Worm (Caenorhabditis elegans) whole organism, young adult: ENCODE measurements around the gene F53A9.8.

ENCODE experiments used
- athp-1 ChIP-seq: sonication (generic microtip); optimal IDR thresholded peaks from 2 replicates; lab custom pipeline; 2017; ENCODE audit warnings: mild to moderate bottlenecking, missing genetic modification characterization, missing compliant biosample characterization
- bed-1 ChIP-seq: fragments of 200-800 bp; sonication (Bioruptor generic); IDR thresholded peaks from 2 replicates; pipeline ENCODE4 v1.3.6; 2022; ENCODE audit warnings: missing genetic modification reagents, missing genetic modification characterization, missing compliant biosample characterization
- him-1 ChIP-seq: sonication (generic microtip); optimal IDR thresholded peaks from 2 replicates; lab custom pipeline; 2016; ENCODE audit warnings: missing genotype, missing genetic modification reagents, missing genetic modification characterization, missing compliant biosample characterization
- hlh-26 ChIP-seq: fragments of 200-800 bp; sonication (Bioruptor generic); conservative IDR thresholded peaks from 2 replicates; pipeline ENCODE4 v1.3.6; 2022; ENCODE audit warnings: missing genetic modification reagents, missing genetic modification characterization, missing compliant biosample characterization
- hrde-1 ChIP-seq: sonication (generic microtip); optimal IDR thresholded peaks from 2 replicates; lab custom pipeline; 2016; ENCODE audit warnings: missing genetic modification characterization, mild to moderate bottlenecking, missing compliant biosample characterization, moderate library complexity, missing genotype, missing genetic modification reagents, borderline replicate concordance
- madf-10 ChIP-seq: sonication (generic microtip); optimal IDR thresholded peaks from 2 replicates; lab custom pipeline; 2016; ENCODE audit warnings: mild to moderate bottlenecking, missing genetic modification characterization, missing compliant biosample characterization
- pha-4 ChIP-seq: fragments of 150-350 bp; sonication (generic microtip); optimal IDR thresholded peaks from 2 replicates; lab custom pipeline; 2014; ENCODE audit warnings: missing biosample characterization, missing genetic modification reagents, missing genetic modification characterization
- unc-130 ChIP-seq: sonication (generic microtip); optimal IDR thresholded peaks from 2 replicates; lab custom pipeline; 2016; ENCODE audit warnings: missing genetic modification reagents, missing genetic modification characterization, missing compliant biosample characterization
- ztf-25 ChIP-seq: fragments of 200-800 bp; sonication (Bioruptor generic); IDR thresholded peaks from 2 replicates; pipeline ENCODE4 v1.3.6; 2022; ENCODE audit warnings: missing genetic modification reagents, missing genetic modification characterization, missing compliant biosample characterization

DNA sequence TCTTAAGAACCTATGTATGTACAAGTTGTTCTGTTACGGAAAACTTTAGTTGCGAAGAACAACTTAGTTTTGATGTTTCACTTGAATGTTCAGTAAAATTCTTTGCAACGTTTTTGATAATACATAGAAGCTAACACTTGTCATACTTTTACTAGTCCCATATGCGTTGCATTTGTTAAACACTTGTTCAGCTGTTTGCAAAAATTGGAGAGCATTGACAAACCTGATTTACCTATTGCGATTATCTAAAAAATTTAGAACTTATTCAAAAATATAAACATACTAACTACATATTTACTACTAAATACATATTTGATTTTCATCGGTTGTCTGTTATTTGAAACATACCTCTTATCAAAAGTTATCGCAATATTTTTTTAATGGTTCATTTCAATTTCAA is 551 bp downstream of the F53A9.8 start:
- TF ChIP-seq pha-4 (no peak), madf-10 (no peak), ztf-25 (GFP tag; lab: Robert Waterston, UW) (no peak), unc-130 (GFP tag; lab: Kevin White, UChicago) (no peak), bed-1 (no peak), hlh-26 (GFP tag; lab: Robert Waterston, UW) (no peak), hrde-1 (tag; lab: Kevin White, UChicago) (no peak), him-1 (tag; lab: Kevin White, UChicago) (no peak), athp-1 (no peak)
